Worm (Caenorhabditis elegans): ENCODE data around the gene unc-97.

unc-97 gene

DNA sequence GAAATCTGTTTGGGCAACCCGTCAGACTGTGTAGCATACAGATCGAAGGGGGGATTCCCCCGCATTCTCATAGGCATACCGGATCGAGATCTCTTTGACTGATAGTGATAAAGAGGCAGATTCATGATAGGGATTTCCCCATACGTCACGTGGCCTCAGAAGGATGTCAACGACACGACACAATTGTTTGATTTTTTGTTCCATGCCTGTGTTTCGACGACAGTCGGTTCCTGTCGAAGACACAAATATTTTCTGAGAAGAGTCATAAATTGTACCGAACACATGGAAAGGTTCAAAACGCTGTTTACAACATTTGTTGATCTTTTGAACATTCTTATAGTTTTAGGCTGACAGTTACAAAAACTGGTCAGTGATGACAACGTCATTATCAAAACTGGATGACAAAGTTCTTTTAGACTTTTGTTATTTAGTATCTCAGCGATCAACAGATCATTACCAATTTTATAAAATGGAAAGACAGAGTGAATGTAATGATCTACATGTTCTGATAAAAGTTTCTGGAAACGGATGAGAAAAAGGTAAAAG lies 35.6 kb downstream of the unc-97 start:
- no peak for TF ChIP-seq elt-1 (tag; optimal IDR thresholded peaks at IDR 0.05)
- peak; percentile 83 for TF ChIP-seq nhr-25 (tag; optimal IDR thresholded peaks at IDR 0.05)
- peak; percentile 87 for TF ChIP-seq nhr-43 (tag; optimal IDR thresholded peaks at IDR 0.05; ENCODE audit: poor library complexity, severe bottlenecking)
- peak; percentile 24 for TF ChIP-seq lsy-12 (tag; optimal IDR thresholded peaks at IDR 0.05)
- peak; percentile 79 for TF ChIP-seq nhr-23 (tag; optimal IDR thresholded peaks at IDR 0.05)
- TF ChIP-seq egl-5 (tag; optimal IDR thresholded peaks at IDR 0.05), result no peak
- no peak for TF ChIP-seq ceh-16 (tag; optimal IDR thresholded peaks at IDR 0.05)
- no peak for TF ChIP-seq fos-1 (tag; optimal IDR thresholded peaks at IDR 0.05)
- peak in 1 of 3 experiments; percentile 80 for TF ChIP-seq elt-3 (tag; optimal IDR thresholded peaks at IDR 0.05)
- TF ChIP-seq pha-4 (tag; optimal IDR thresholded peaks at IDR 0.05), result no peak
- TF ChIP-seq elt-2 (tag; optimal IDR thresholded peaks at IDR 0.05), result peak; percentile 15

DNA sequence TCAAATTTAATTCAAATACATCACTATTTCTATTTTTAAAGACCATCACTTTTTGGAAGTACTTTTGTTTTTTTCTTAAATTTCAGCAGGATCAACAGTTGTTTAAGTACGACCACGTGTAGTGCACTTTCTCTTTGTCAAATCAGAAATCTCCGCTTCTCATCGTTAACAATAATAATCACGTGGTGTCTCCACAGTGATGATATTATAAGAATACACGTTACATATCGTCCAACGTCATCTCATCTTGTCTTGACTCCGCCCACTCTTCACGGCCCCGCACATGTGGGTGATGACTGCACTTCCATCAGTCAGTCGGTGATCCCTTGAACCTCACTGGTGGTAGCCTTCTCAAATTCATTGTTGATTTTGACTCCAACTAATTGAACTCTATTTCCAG lies 37.0 kb downstream of the unc-97 start, which contains the start of gene argn-1:
Gene argn-1 (plus strand): TSS at position 83 of the 400 bp plus-strand sequence.
- TF ChIP-seq elt-3 (tag; optimal IDR thresholded peaks at IDR 0.05) (peak in 1 of 3 experiments; percentile 8), nhr-23 (tag; optimal IDR thresholded peaks at IDR 0.05) (peak; percentile 79), nhr-25 (tag; optimal IDR thresholded peaks at IDR 0.05) (peak; percentile 86), egl-27 (tag; optimal IDR thresholded peaks at IDR 0.05) (no peak), nhr-43 (tag; optimal IDR thresholded peaks at IDR 0.05; ENCODE audit: poor library complexity, severe bottlenecking) (peak; percentile 85)

DNA sequence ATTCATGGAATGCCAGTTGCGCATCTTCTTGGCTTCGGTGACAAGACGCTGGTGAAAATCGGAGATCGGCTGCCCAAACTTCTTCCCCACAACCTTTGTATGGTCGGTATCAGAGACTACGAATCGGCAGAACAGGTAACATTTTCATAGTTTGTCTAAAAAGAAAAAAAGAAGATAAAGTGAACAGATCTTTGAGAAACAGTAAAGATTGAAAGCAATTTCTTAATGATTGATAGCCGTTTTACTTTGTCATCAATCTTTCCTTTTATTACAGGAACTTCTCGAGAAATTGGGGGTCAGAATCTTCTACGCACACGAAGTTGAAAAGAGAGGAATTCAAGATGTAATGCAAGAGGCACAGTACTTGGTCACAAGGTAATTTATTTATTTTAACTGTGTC lies 38.1 kb downstream of the unc-97 start:
- TF ChIP-seq elt-3 (tag; optimal IDR thresholded peaks at IDR 0.05), result peak in 1 of 3 experiments; percentile 10
- peak; percentile 70 for TF ChIP-seq nhr-23 (tag; optimal IDR thresholded peaks at IDR 0.05)
- TF ChIP-seq lin-15B (tag; optimal IDR thresholded peaks at IDR 0.05), result no peak

DNA sequence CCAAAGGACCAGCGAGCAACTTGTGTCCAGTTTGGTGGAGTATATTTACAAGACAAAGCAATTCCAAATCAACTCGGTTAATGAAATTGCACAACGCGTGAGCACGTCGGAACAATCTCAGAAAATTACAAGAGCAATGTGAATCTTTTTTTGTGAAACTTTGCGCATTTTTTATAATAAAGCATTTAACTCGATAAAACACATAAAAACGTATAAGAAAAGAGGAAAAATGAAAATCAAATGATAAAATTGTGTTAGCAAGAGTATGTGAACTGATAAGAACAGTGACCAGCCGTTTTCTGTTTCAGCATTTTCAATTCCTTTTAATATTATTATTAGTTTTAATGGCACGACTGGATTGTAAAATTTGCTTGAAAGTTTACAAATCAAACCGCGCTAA lies 38.7 kb downstream of the unc-97 start, which contains the start of gene T22B7.8:
Gene T22B7.8 (plus strand): TSS at position 301 of the 400 bp plus-strand sequence.
- peak; percentile 25 for TF ChIP-seq elt-2 (tag; optimal IDR thresholded peaks at IDR 0.05)
- no peak for TF ChIP-seq snpc-4 (tag; optimal IDR thresholded peaks at IDR 0.05)
- TF ChIP-seq nhr-23 (tag; optimal IDR thresholded peaks at IDR 0.05), result no peak

DNA sequence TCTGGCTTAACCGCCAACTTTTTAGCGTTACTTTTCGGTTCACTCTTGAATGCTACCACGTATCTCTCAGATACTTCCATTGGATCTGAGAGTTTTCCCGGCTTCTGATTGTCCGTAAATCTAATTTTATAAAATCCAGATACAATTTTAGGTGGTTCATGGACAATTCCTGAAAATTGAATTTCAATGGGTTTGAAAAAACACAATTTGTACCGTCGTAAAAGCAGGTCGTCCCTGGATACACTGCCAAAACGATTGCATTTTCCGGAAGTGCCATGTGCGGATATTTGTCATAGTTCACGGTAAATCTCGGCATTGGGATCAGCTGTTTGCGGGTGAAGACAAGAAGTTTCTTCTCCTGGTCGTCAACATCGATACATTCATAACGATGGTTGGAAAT lies 46.6 kb downstream of the unc-97 start:
- TF ChIP-seq skn-1 (tag; optimal IDR thresholded peaks at IDR 0.05) (no peak), elt-1 (tag; optimal IDR thresholded peaks at IDR 0.05) (no peak), mdl-1 (tag; optimal IDR thresholded peaks at IDR 0.05) (no peak), fos-1 (tag; optimal IDR thresholded peaks at IDR 0.05) (no peak), nhr-43 (tag; optimal IDR thresholded peaks at IDR 0.05; ENCODE audit: poor library complexity, severe bottlenecking) (no peak), lin-39 (tag; optimal IDR thresholded peaks at IDR 0.05) (no peak), sea-2 (GFP tag; optimal IDR thresholded peaks at IDR 0.05) (no peak), pha-4 (tag; optimal IDR thresholded peaks at IDR 0.05) (no peak), aly-2 (tag; optimal IDR thresholded peaks at IDR 0.05) (no peak), nhr-23 (tag; optimal IDR thresholded peaks at IDR 0.05) (no peak), fkh-2 (tag; optimal IDR thresholded peaks at IDR 0.05) (no peak)

DNA sequence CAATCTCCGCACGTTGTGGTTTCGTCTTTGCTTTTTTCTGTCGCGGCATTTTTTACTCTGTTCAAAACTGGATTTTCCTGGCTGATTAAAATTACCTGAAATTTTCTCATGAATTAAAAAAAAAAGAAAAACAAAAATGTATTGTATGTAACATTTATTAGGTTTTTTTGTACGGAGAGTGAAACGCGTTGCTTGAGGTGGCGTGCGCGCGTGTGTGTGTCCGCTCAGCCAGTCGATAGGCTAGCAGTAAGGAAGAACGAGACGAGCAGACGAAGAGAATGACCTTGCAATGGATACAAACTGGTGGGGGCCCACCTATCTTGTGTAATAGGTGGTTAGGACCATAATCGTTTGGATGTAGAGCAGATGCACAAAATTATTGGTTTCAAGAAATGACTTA lies 48.4 kb downstream of the unc-97 start, which contains the start of gene T22B7.4:
Gene T22B7.4 (minus strand): TSS at position 101 of the 400 bp plus-strand sequence.
- no peak for TF ChIP-seq sea-2 (GFP tag; optimal IDR thresholded peaks at IDR 0.05)
- TF ChIP-seq daf-12 (tag; optimal IDR thresholded peaks at IDR 0.05), result no peak
- TF ChIP-seq ama-1 (optimal IDR thresholded peaks at IDR 0.05), result no peak
- TF ChIP-seq unc-62 (GFP tag; optimal IDR thresholded peaks at IDR 0.05), result no peak
- no peak for TF ChIP-seq lin-39 (tag; optimal IDR thresholded peaks at IDR 0.05)
- no peak for TF ChIP-seq pha-4 (tag; optimal IDR thresholded peaks at IDR 0.05)

DNA sequence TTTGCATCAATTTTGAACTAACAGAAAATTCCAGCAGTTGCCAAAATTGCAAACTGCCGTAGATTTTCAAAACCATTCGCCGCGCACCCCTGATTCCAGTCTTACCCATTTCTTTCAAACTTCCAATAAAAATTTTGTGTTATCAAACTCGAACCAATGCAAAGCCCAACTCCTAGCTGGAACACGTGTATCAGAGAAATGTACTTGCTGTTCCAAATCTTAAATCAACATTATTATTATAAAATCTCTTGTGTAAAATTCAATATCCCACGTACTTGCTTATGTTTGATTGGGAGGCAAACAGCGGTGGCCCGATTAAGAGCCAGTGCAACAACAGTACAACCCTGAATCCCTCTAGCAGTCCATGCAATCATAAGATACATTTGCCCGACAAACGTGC lies 51.2 kb downstream of the unc-97 start:
- TF ChIP-seq pha-4 (tag; optimal IDR thresholded peaks at IDR 0.05), result no peak
- TF ChIP-seq nhr-43 (tag; optimal IDR thresholded peaks at IDR 0.05; ENCODE audit: poor library complexity, severe bottlenecking), result no peak
- TF ChIP-seq sea-2 (GFP tag; optimal IDR thresholded peaks at IDR 0.05), result no peak
- TF ChIP-seq fos-1 (tag; optimal IDR thresholded peaks at IDR 0.05), result no peak
- no peak for TF ChIP-seq unc-62 (GFP tag; optimal IDR thresholded peaks at IDR 0.05)
- no peak for TF ChIP-seq fkh-10 (GFP tag; optimal IDR thresholded peaks at IDR 0.05)
- TF ChIP-seq lin-15B (tag; optimal IDR thresholded peaks at IDR 0.05), result no peak
- TF ChIP-seq egl-5 (tag; optimal IDR thresholded peaks at IDR 0.05), result no peak
- TF ChIP-seq elt-3 (tag; optimal IDR thresholded peaks at IDR 0.05), result no peak
- no peak for TF ChIP-seq ceh-28 (tag; optimal IDR thresholded peaks at IDR 0.05)
- TF ChIP-seq nhr-12 (tag; optimal IDR thresholded peaks at IDR 0.05), result no peak
- no peak for TF ChIP-seq nfya-1 (tag; optimal IDR thresholded peaks at IDR 0.05; ENCODE audit: insufficient read depth)
- TF ChIP-seq ceh-16 (tag; optimal IDR thresholded peaks at IDR 0.05), result no peak
- TF ChIP-seq eor-1 (tag; optimal IDR thresholded peaks at IDR 0.05), result no peak
- no peak for TF ChIP-seq aly-2 (tag; optimal IDR thresholded peaks at IDR 0.05)
- TF ChIP-seq jun-1 (tag; optimal IDR thresholded peaks at IDR 0.05), result no peak
- no peak for TF ChIP-seq mml-1 (tag; optimal IDR thresholded peaks at IDR 0.05)
- TF ChIP-seq elt-1 (tag; optimal IDR thresholded peaks at IDR 0.05), result no peak
- no peak for TF ChIP-seq tbx-2 (tag; optimal IDR thresholded peaks at IDR 0.05)
- TF ChIP-seq egl-27 (tag; optimal IDR thresholded peaks at IDR 0.05), result no peak
